Worm (Caenorhabditis elegans) whole organism, early embryonic: ENCODE results near the gene W03C9.1.

Source experiments
- aly-1 ChIP-seq: sonication (generic microtip); optimal IDR thresholded peaks from 2 replicates; lab custom pipeline; 2016; ENCODE audit warnings: missing genetic modification characterization, missing compliant biosample characterization
- ama-1 ChIP-seq: fragments of 150-350 bp; optimal IDR thresholded peaks from 2 replicates; lab custom pipeline; 2014
- ceh-13 ChIP-seq: fragments of 200-800 bp; sonication (Bioruptor generic); optimal IDR thresholded peaks from 2 replicates; lab custom pipeline; 2018; ENCODE audit warnings: mild to moderate bottlenecking, missing genetic modification characterization, missing compliant biosample characterization
- ets-7 ChIP-seq: sonication (generic microtip); optimal IDR thresholded peaks from 2 replicates; lab custom pipeline; 2016; ENCODE audit warnings: missing genotype, missing genetic modification characterization, missing compliant biosample characterization
- flt-1 ChIP-seq: fragments of 200-800 bp; sonication (Bioruptor generic); IDR thresholded peaks from 2 replicates; pipeline ENCODE4 v1.3.6; 2022; ENCODE audit warnings: missing genetic modification characterization, missing compliant biosample characterization
- scrt-1 ChIP-seq: fragments of 200-800 bp; sonication (Bioruptor generic); IDR thresholded peaks from 2 replicates; pipeline ENCODE4 v1.3.6; 2022; ENCODE audit warnings: missing genetic modification characterization, missing compliant biosample characterization
- tbx-11 ChIP-seq: fragments of 200-800 bp; sonication (Bioruptor generic); IDR thresholded peaks from 2 replicates; pipeline ENCODE4 v1.3.6; 2022; ENCODE audit warnings: missing genetic modification characterization, missing compliant biosample characterization
- tbx-37 ChIP-seq: fragments of 200-800 bp; sonication (Bioruptor generic); conservative IDR thresholded peaks from 2 replicates; pipeline ENCODE4 v1.3.6; 2022; ENCODE audit warnings: missing genetic modification reagents, missing genetic modification characterization, missing compliant biosample characterization

DNA sequence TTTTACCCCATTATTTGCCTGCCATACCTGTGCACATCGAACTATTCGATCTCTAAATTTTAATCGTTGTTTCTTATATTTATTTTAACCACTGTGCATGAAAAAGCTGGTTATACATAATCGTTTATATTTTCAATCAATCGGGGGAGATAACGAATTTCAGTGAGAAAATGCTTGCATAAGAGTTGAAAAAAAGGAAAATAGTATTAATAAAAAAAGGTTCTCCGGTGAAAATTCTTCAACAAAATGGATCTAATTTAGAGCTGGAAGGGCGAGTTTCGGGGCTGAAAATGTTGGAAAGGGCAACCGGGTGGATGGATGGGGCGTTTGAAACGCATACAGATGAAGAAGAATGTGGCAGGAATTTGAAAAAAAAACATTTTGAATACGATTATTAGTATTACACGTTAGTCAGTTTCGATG is 44.4 kb downstream of the W03C9.1 start:
- TF ChIP-seq ets-7 (no peak), ama-1 (lab: Kevin White, UChicago) (no peak), aly-1 (tag; lab: Kevin White, UChicago) (no peak), tbx-37 (no peak), scrt-1 (GFP tag; lab: Robert Waterston, UW) (no peak), ceh-13 (no peak), flt-1 (no peak), tbx-11 (GFP tag; lab: Robert Waterston, UW) (no peak)
